Fruit fly (Drosophila melanogaster): ENCODE results near the gene Gr10b.

- TF ChIP-seq sage (GFP tag; optimal IDR thresholded peaks at IDR 0.05) = no peak
- no peak for TF ChIP-seq Abd-B (GFP tag; optimal IDR thresholded peaks at IDR 0.05)
- no peak for TF ChIP-seq Hnf4 (GFP tag; optimal IDR thresholded peaks at IDR 0.05)
- no peak for TF ChIP-seq Vsx2 (GFP tag; optimal IDR thresholded peaks at IDR 0.05; ENCODE audit: partially characterized antibody)
- no peak for TF ChIP-seq br (GFP tag; optimal IDR thresholded peaks at IDR 0.05)
- TF ChIP-seq sv (GFP tag; optimal IDR thresholded peaks at IDR 0.05) = no peak
- TF ChIP-seq fru (GFP tag; optimal IDR thresholded peaks at IDR 0.05) = no peak
- no peak for TF ChIP-seq psq (GFP tag; optimal IDR thresholded peaks at IDR 0.05)
- no peak for TF ChIP-seq HLH106 (tag; optimal IDR thresholded peaks at IDR 0.05)
These were observed 27.5 kb downstream of the Gr10b start for dm6 chrX:11385498-11385897.
